Fruit fly (Drosophila melanogaster) whole organism, embryonic: Measurements from ENCODE around the gene CG5096.

Experiments used
- Ada2b ChIP-seq: fragments of 200-800 bp; sonication (Bioruptor generic); IDR thresholded peaks from 2 replicates; pipeline ENCODE4 v1.3.6; 2022; ENCODE audit warnings: missing biosample characterization, missing genetic modification characterization
- Awh ChIP-seq: fragments of 200-800 bp; sonication (Bioruptor generic); IDR thresholded peaks from 2 replicates; pipeline ENCODE4, ENCODE4 v1.3.6; 2022; ENCODE audit warnings: missing biosample characterization, missing genetic modification characterization
- B-H1 ChIP-seq: fragments of 200-800 bp; sonication (Bioruptor generic); IDR thresholded peaks from 3 replicates; pipeline ENCODE4 v1.3.6; 2022; ENCODE audit warnings: missing biosample characterization, missing genetic modification characterization
- Bteb2 ChIP-seq: fragments of 200-800 bp; sonication (Bioruptor generic); optimal IDR thresholded peaks from 2 replicates; lab custom pipeline; 2016; ENCODE audit warnings: missing biosample characterization, missing genetic modification characterization
- CG10274 ChIP-seq: fragments of 200-800 bp; sonication (Bioruptor generic); optimal IDR thresholded peaks from 3 replicates; lab custom pipeline; 2017; ENCODE audit warnings: missing biosample characterization, mild to moderate bottlenecking, missing genetic modification characterization
- CG10462 ChIP-seq: fragments of 200-800 bp; sonication (Bioruptor generic); optimal IDR thresholded peaks from 2 replicates; lab custom pipeline; 2016; ENCODE audit warnings: missing biosample characterization, missing genetic modification characterization
- CG10959 ChIP-seq: fragments of 200-800 bp; sonication (Bioruptor generic); IDR thresholded peaks from 2 replicates; pipeline ENCODE4 v1.3.6; 2022; ENCODE audit warnings: missing biosample characterization, missing genetic modification characterization
- CG11085 ChIP-seq: fragments of 200-800 bp; sonication (Bioruptor generic); IDR thresholded peaks from 2 replicates; pipeline ENCODE4 v1.3.6; 2022; ENCODE audit warnings: missing biosample characterization, missing genetic modification characterization
- CG12236 ChIP-seq: fragments of 200-800 bp; sonication (Bioruptor generic); optimal IDR thresholded peaks from 2 replicates; lab custom pipeline; 2016; ENCODE audit warnings: missing biosample characterization, missing genetic modification characterization
- CG14441 ChIP-seq: fragments of 200-800 bp; sonication (Bioruptor generic); IDR thresholded peaks from 2 replicates; pipeline ENCODE4 v1.3.6; 2022; ENCODE audit warnings: missing biosample characterization, missing genetic modification characterization
- CG1529 ChIP-seq: fragments of 200-800 bp; sonication (Bioruptor generic); optimal IDR thresholded peaks from 3 replicates; lab custom pipeline; 2018; ENCODE audit warnings: missing biosample characterization, missing genetic modification characterization
- CG15514 ChIP-seq: fragments of 200-800 bp; sonication (Bioruptor generic); optimal IDR thresholded peaks from 3 replicates; lab custom pipeline; 2017; ENCODE audit warnings: missing biosample characterization, missing genetic modification characterization, mild to moderate bottlenecking, moderate library complexity, missing genetic modification reagents
- CG16779 ChIP-seq: fragments of 200-800 bp; sonication (Bioruptor generic); IDR thresholded peaks from 2 replicates; pipeline ENCODE4 v1.3.6; 2022; ENCODE audit warnings: missing biosample characterization, missing genetic modification characterization
- CG2202 ChIP-seq: fragments of 200-800 bp; sonication (Bioruptor generic); optimal IDR thresholded peaks from 2 replicates; lab custom pipeline; 2018; ENCODE audit warnings: missing biosample characterization, mild to moderate bottlenecking, missing genetic modification characterization
- CG3163 ChIP-seq: fragments of 200-800 bp; sonication (Bioruptor generic); optimal IDR thresholded peaks from 3 replicates; lab custom pipeline; 2016; ENCODE audit warnings: missing biosample characterization, missing genetic modification characterization
- CG7987 ChIP-seq: fragments of 200-800 bp; sonication (Bioruptor generic); optimal IDR thresholded peaks from 2 replicates; lab custom pipeline; 2018; ENCODE audit warnings: missing biosample characterization, mild to moderate bottlenecking, missing genetic modification characterization, moderate library complexity
- CG9727 ChIP-seq: fragments of 200-800 bp; sonication (Bioruptor generic); optimal IDR thresholded peaks from 3 replicates; lab custom pipeline; 2017; ENCODE audit warnings: missing biosample characterization, mild to moderate bottlenecking, missing genetic modification characterization
- CTCF ChIP-seq: fragments of 200-800 bp; sonication (Bioruptor generic); optimal IDR thresholded peaks from 2 replicates; lab custom pipeline; 2017; ENCODE audit warnings: missing biosample characterization, mild to moderate bottlenecking, missing genetic modification characterization, moderate library complexity
- Chrac-16 ChIP-seq: fragments of 200-800 bp; sonication (Bioruptor generic); optimal IDR thresholded peaks from 3 replicates; lab custom pipeline; 2016; ENCODE audit warnings: missing biosample characterization, missing genetic modification characterization
- Dad ChIP-seq: fragments of 200-800 bp; sonication (Bioruptor generic); optimal IDR thresholded peaks from 3 replicates; lab custom pipeline; 2016; ENCODE audit warnings: missing biosample characterization, missing genetic modification characterization
- Dip2 ChIP-seq: fragments of 200-800 bp; sonication (Bioruptor generic); IDR thresholded peaks from 2 replicates; pipeline ENCODE4 v1.3.6; 2022; ENCODE audit warnings: missing biosample characterization, missing genetic modification characterization
- Dip3 ChIP-seq: fragments of 200-800 bp; sonication (Bioruptor generic); optimal IDR thresholded peaks from 3 replicates; lab custom pipeline; 2016; ENCODE audit warnings: missing biosample characterization, missing genetic modification characterization
- Doc2 ChIP-seq: fragments of 200-800 bp; sonication (Bioruptor generic); IDR thresholded peaks from 2 replicates; pipeline ENCODE4 v1.3.6; 2022; ENCODE audit warnings: missing biosample characterization, missing genetic modification characterization
- E2f2 ChIP-seq: fragments of 200-800 bp; sonication (Bioruptor generic); IDR thresholded peaks from 2 replicates; pipeline ENCODE4 v1.3.6; 2022; ENCODE audit warnings: missing biosample characterization, missing genetic modification characterization
- GATAe ChIP-seq: fragments of 200-800 bp; sonication (Bioruptor generic); conservative IDR thresholded peaks from 2 replicates; pipeline ENCODE4 v1.3.6; 2022; ENCODE audit warnings: missing biosample characterization, missing genetic modification characterization
- H2.0 ChIP-seq: fragments of 200-800 bp; sonication (Bioruptor generic); IDR thresholded peaks from 2 replicates; pipeline ENCODE4 v1.3.6; 2022; ENCODE audit warnings: missing biosample characterization, missing genetic modification characterization
- Hand ChIP-seq: fragments of 200-800 bp; sonication (Bioruptor generic); optimal IDR thresholded peaks from 2 replicates; lab custom pipeline; 2017; ENCODE audit warnings: mild to moderate bottlenecking, missing biosample characterization, missing genetic modification reagents, missing genetic modification characterization
- Kr ChIP-seq: fragments of 200-800 bp; sonication (Bioruptor generic); optimal IDR thresholded peaks from 2 replicates; lab custom pipeline; 2017; ENCODE audit warnings: missing biosample characterization, mild to moderate bottlenecking, missing genetic modification characterization
- Neu2 ChIP-seq: fragments of 200-800 bp; sonication (Bioruptor generic); optimal IDR thresholded peaks from 3 replicates; lab custom pipeline; 2016; ENCODE audit warnings: missing biosample characterization, missing genetic modification characterization, borderline replicate concordance
- Optix ChIP-seq: fragments of 200-800 bp; sonication (Bioruptor generic); IDR thresholded peaks from 3 replicates; pipeline ENCODE4 v1.3.6; 2022; ENCODE audit warnings: missing biosample characterization, missing genetic modification characterization
- Scr ChIP-seq: fragments of 200-800 bp; sonication (Bioruptor generic); IDR thresholded peaks from 2 replicates; pipeline ENCODE4 v1.3.6; 2022; ENCODE audit warnings: missing biosample characterization, missing genetic modification characterization; ENCODE audit not compliant: partially characterized antibody
- Sox100B ChIP-seq: fragments of 200-800 bp; sonication (Bioruptor generic); optimal IDR thresholded peaks from 3 replicates; lab custom pipeline; 2018; ENCODE audit warnings: missing biosample characterization, mild to moderate bottlenecking, missing genetic modification characterization
- Spps ChIP-seq: fragments of 200-800 bp; sonication (Bioruptor generic); optimal IDR thresholded peaks from 2 replicates; lab custom pipeline; 2018; ENCODE audit warnings: missing biosample characterization, mild to moderate bottlenecking, missing genetic modification characterization
- Trl ChIP-seq, 3 experiments: fragments of >200 bp in 2 of 3; fragments of 200-800 bp in 1 of 3; sonication (Bioruptor generic) in 1 of 3; optimal IDR thresholded peaks; 2 replicates in 1 of 3; 3 replicates in 2 of 3; lab custom pipeline; 2016 to 2017; ENCODE audit warnings: missing biosample characterization in 1 of 3, missing genetic modification characterization in 1 of 3
- bab2 ChIP-seq: fragments of 200-800 bp; sonication (Bioruptor generic); optimal IDR thresholded peaks from 2 replicates; lab custom pipeline; 2016; ENCODE audit warnings: missing biosample characterization, missing genetic modification characterization
- br ChIP-seq: fragments of >200 bp; optimal IDR thresholded peaks from 2 replicates; lab custom pipeline; 2017
- chm ChIP-seq: fragments of 200-800 bp; sonication (Bioruptor generic); IDR thresholded peaks from 2 replicates; pipeline ENCODE4 v1.3.6; 2022; ENCODE audit warnings: missing biosample characterization, missing genetic modification characterization
- cwo ChIP-seq: fragments of 200-800 bp; sonication (Bioruptor generic); optimal IDR thresholded peaks from 3 replicates; lab custom pipeline; 2017; ENCODE audit warnings: missing biosample characterization, missing genetic modification characterization, mild to moderate bottlenecking, moderate library complexity, missing genetic modification reagents
- dan ChIP-seq: fragments of 200-800 bp; sonication (Bioruptor generic); IDR thresholded peaks from 2 replicates; pipeline ENCODE4 v1.3.6; 2022; ENCODE audit warnings: missing biosample characterization, missing genetic modification characterization
- dmrt99B ChIP-seq: fragments of 200-800 bp; sonication (Bioruptor generic); optimal IDR thresholded peaks from 2 replicates; lab custom pipeline; 2018; ENCODE audit warnings: missing biosample characterization, mild to moderate bottlenecking, missing genetic modification characterization, moderate library complexity
- emc ChIP-seq: fragments of 200-800 bp; sonication (Bioruptor generic); optimal IDR thresholded peaks from 2 replicates; lab custom pipeline; 2016; ENCODE audit warnings: missing biosample characterization, missing genetic modification characterization
- eve ChIP-seq, 2 experiments: fragments of >200 bp; optimal IDR thresholded peaks; 2 replicates each; lab custom pipeline; 2017; ENCODE audit warnings: missing biosample characterization in 2 of 2, missing genetic modification characterization in 2 of 2
- exex ChIP-seq: fragments of 200-800 bp; sonication (Bioruptor generic); optimal IDR thresholded peaks from 4 replicates; lab custom pipeline; 2018; ENCODE audit warnings: missing biosample characterization, mild to moderate bottlenecking, missing genetic modification characterization, moderate library complexity
- gcm ChIP-seq: fragments of 200-800 bp; sonication (Bioruptor generic); optimal IDR thresholded peaks from 2 replicates; lab custom pipeline; 2019; ENCODE audit warnings: missing biosample characterization, mild to moderate bottlenecking, missing genetic modification characterization, moderate library complexity
- grn ChIP-seq: fragments of 200-800 bp; sonication (Bioruptor generic); optimal IDR thresholded peaks from 3 replicates; lab custom pipeline; 2017; ENCODE audit warnings: missing biosample characterization, missing genetic modification characterization
- klu ChIP-seq: fragments of 200-800 bp; sonication (Bioruptor generic); IDR thresholded peaks from 2 replicates; pipeline ENCODE4 v1.3.6; 2022; ENCODE audit warnings: missing biosample characterization, missing genetic modification characterization
- mld ChIP-seq: fragments of 200-800 bp; sonication (Bioruptor generic); IDR thresholded peaks from 3 replicates; pipeline ENCODE4 v1.3.6; 2022; ENCODE audit warnings: missing biosample characterization, missing genetic modification characterization; ENCODE audit not compliant: partially characterized antibody
- pb ChIP-seq: fragments of 200-800 bp; sonication (Bioruptor generic); optimal IDR thresholded peaks from 3 replicates; lab custom pipeline; 2016; ENCODE audit warnings: missing biosample characterization, missing genetic modification characterization
- pho ChIP-seq: fragments of 200-800 bp; sonication (Bioruptor generic); optimal IDR thresholded peaks from 2 replicates; lab custom pipeline; 2016; ENCODE audit warnings: missing biosample characterization, missing genetic modification characterization
- tap ChIP-seq: fragments of 200-800 bp; optimal IDR thresholded peaks from 3 replicates; lab custom pipeline; 2019; ENCODE audit warnings: missing biosample characterization, mild to moderate bottlenecking, missing genetic modification characterization, moderate library complexity
- ttk ChIP-seq: fragments of 200-800 bp; sonication (Bioruptor generic); IDR thresholded peaks from 2 replicates; pipeline ENCODE4 v2.1.2; 2022; ENCODE audit warnings: missing biosample characterization, missing genetic modification characterization
- twi ChIP-seq: fragments of 200-800 bp; optimal IDR thresholded peaks from 2 replicates; lab custom pipeline; 2019; ENCODE audit warnings: missing biosample characterization, mild to moderate bottlenecking, missing genetic modification characterization, moderate library complexity
- tx ChIP-seq: fragments of 200-800 bp; sonication (Bioruptor generic); optimal IDR thresholded peaks from 2 replicates; lab custom pipeline; 2016; ENCODE audit warnings: missing biosample characterization, missing genetic modification characterization

The CG5096 gene

dm6 chr2L:10362408-10363067 lies 19.5 kb upstream of the CG5096 start, which contains the start of the genes Cand1 and pim (continued):
- TF ChIP-seq CG11085 (no peak), CG16779 (GFP tag; lab: Robert Waterston, UW) (no peak), CG10462 (GFP tag; lab: Kevin White, UChicago) (no peak), twi (tag; lab: Kevin White, UChicago) (peak; percentile 15), tap (no peak), Trl (optimal IDR thresholded peaks at IDR 0.05; lab: Kevin White, UChicago) (no peak), Trl (GFP tag; optimal IDR thresholded peaks at IDR 0.05; lab: Kevin White, UChicago) (no peak), Dip3 (GFP tag; lab: Kevin White, UChicago) (no peak), CG12236 (GFP tag; lab: Kevin White, UChicago) (no peak), grn (GFP tag; lab: Kevin White, UChicago) (no peak), CG2202 (tag; lab: Kevin White, UChicago) (no peak), Scr (GFP tag; lab: Robert Waterston, UW) (peak; percentile 80), Dad (GFP tag; lab: Kevin White, UChicago) (no peak), CG14441 (GFP tag; lab: Robert Waterston, UW) (no peak), cwo (GFP tag; lab: Kevin White, UChicago) (no peak), tx (GFP tag; lab: Kevin White, UChicago) (no peak), Hand (GFP tag; lab: Kevin White, UChicago) (no peak), dmrt99B (tag; lab: Kevin White, UChicago) (no peak), CG15514 (GFP tag; lab: Kevin White, UChicago) (peak; percentile 38), emc (no peak), klu (GFP tag; lab: Robert Waterston, UW) (no peak), Dip2 (GFP tag; lab: Robert Waterston, UW) (no peak), CG7987 (GFP tag; lab: Kevin White, UChicago) (no peak), CG9727 (GFP tag; lab: Kevin White, UChicago) (no peak), Bteb2 (GFP tag; lab: Kevin White, UChicago) (no peak), Ada2b (GFP tag; lab: Robert Waterston, UW) (no peak), CG3163 (GFP tag; lab: Kevin White, UChicago) (no peak), CG10959 (no peak), mld (GFP tag; lab: Robert Waterston, UW) (no peak), gcm (GFP tag; lab: Kevin White, UChicago) (no peak), CTCF (GFP tag; lab: Kevin White, UChicago) (no peak), GATAe (no peak), Awh (no peak), Doc2 (GFP tag; lab: Robert Waterston, UW) (no peak), CG10274 (no peak), Spps (tag; lab: Kevin White, UChicago) (no peak), ttk (no peak), eve (GFP tag; optimal IDR thresholded peaks at IDR 0.05; lab: Kevin White, UChicago) (no peak), Optix (GFP tag; lab: Robert Waterston, UW) (no peak), chm (GFP tag; lab: Robert Waterston, UW) (no peak), br (lab: Kevin White, UChicago) (no peak), bab2 (GFP tag; lab: Kevin White, UChicago) (no peak), dan (GFP tag; lab: Robert Waterston, UW) (no peak), pho (GFP tag; lab: Kevin White, UChicago) (no peak), pb (GFP tag; lab: Kevin White, UChicago) (no peak), H2.0 (no peak), Neu2 (no peak), Sox100B (no peak), Kr (GFP tag; lab: Kevin White, UChicago) (no peak), B-H1 (no peak), exex (tag; lab: Kevin White, UChicago) (no peak), Chrac-16 (no peak), E2f2 (peak; percentile 83), CG1529 (GFP tag; lab: Kevin White, UChicago) (no peak)
